Worm (Caenorhabditis elegans) whole organism, L4 larva: ENCODE data around the gene sre-24.

ENCODE experiments used
- F44E2.7 ChIP-seq: fragments of 200-800 bp; sonication (Bioruptor generic); IDR thresholded peaks from 2 replicates; pipeline ENCODE4 v2.1.2; 2022; ENCODE audit warnings: missing genetic modification characterization, missing compliant biosample characterization
- F49E8.2 ChIP-seq: sonication (generic microtip); optimal IDR thresholded peaks from 2 replicates; lab custom pipeline; 2016; ENCODE audit warnings: missing compliant biosample characterization, mild to moderate bottlenecking, missing genetic modification characterization, borderline replicate concordance
- R02D3.7 ChIP-seq: fragments of 150-350 bp; sonication (generic microtip); optimal IDR thresholded peaks from 3 replicates; lab custom pipeline; 2014; ENCODE audit warnings: missing biosample characterization, missing genetic modification characterization
- T20F7.1 ChIP-seq: fragments of 200-800 bp; sonication (Bioruptor generic); optimal IDR thresholded peaks from 2 replicates; lab custom pipeline; 2018; ENCODE audit warnings: mild to moderate bottlenecking, missing genetic modification characterization, missing compliant biosample characterization
- T26A8.4 ChIP-seq: fragments of 200-800 bp; sonication (Bioruptor generic); IDR thresholded peaks from 2 replicates; pipeline ENCODE4 v1.3.6; 2022; ENCODE audit warnings: missing genetic modification characterization, missing compliant biosample characterization
- arid-1 ChIP-seq: fragments of 200-800 bp; sonication (Bioruptor generic); conservative IDR thresholded peaks from 2 replicates; pipeline ENCODE4 v1.3.6; 2022; ENCODE audit warnings: missing genetic modification reagents, missing genetic modification characterization, missing compliant biosample characterization
- ceh-44 ChIP-seq: fragments of 200-800 bp; sonication (Bioruptor generic); IDR thresholded peaks from 2 replicates; pipeline ENCODE4 v1.3.6; 2022; ENCODE audit warnings: missing genetic modification reagents, missing genetic modification characterization, missing compliant biosample characterization
- ceh-62 ChIP-seq: sonication (generic microtip); optimal IDR thresholded peaks from 2 replicates; lab custom pipeline; 2017; ENCODE audit warnings: missing biosample characterization, missing genetic modification characterization
- daf-12 ChIP-seq: fragments of 150-350 bp; optimal IDR thresholded peaks from 2 replicates; lab custom pipeline; 2014; ENCODE audit warnings: missing biosample characterization, missing genetic modification reagents, missing genetic modification characterization
- daf-16 ChIP-seq, 3 experiments: sonication (generic microtip); optimal IDR thresholded peaks; 2 replicates each; lab custom pipeline; 2016 to 2017; ENCODE audit warnings: missing genetic modification characterization in 3 of 3, missing genetic modification reagents in 3 of 3, mild to moderate bottlenecking in 2 of 3, missing compliant biosample characterization in 2 of 3, missing biosample characterization in 1 of 3, moderate library complexity in 1 of 3
- daf-8 ChIP-seq: fragments of 200-800 bp; sonication (Bioruptor generic); IDR thresholded peaks from 2 replicates; pipeline ENCODE4 v1.3.6; 2022; ENCODE audit warnings: missing genetic modification characterization, missing compliant biosample characterization
- dmd-6 ChIP-seq: fragments of 200-800 bp; sonication (Bioruptor generic); IDR thresholded peaks from 2 replicates; pipeline ENCODE4 v1.3.6; 2022; ENCODE audit warnings: missing genetic modification reagents, missing genetic modification characterization, missing compliant biosample characterization
- dpl-1 ChIP-seq: fragments of 150-350 bp; optimal IDR thresholded peaks from 2 replicates; lab custom pipeline; 2014; ENCODE audit warnings: missing biosample characterization, missing genetic modification reagents, missing genetic modification characterization
- dve-1 ChIP-seq: sonication (generic microtip); optimal IDR thresholded peaks from 2 replicates; lab custom pipeline; 2017; ENCODE audit warnings: antibody characterized with exemption, mild to moderate bottlenecking, missing genetic modification characterization, missing compliant biosample characterization; ENCODE audit not compliant: insufficient read depth
- gei-8 ChIP-seq: fragments of 200-800 bp; sonication (Bioruptor generic); optimal IDR thresholded peaks from 2 replicates; lab custom pipeline; 2018; ENCODE audit warnings: mild to moderate bottlenecking, missing genetic modification characterization, missing compliant biosample characterization
- hlh-11 ChIP-seq: fragments of 200-800 bp; sonication (Bioruptor generic); optimal IDR thresholded peaks from 2 replicates; lab custom pipeline; 2018; ENCODE audit warnings: mild to moderate bottlenecking, missing genetic modification characterization, missing compliant biosample characterization
- jun-1 ChIP-seq: fragments of 150-350 bp; optimal IDR thresholded peaks from 2 replicates; lab custom pipeline; 2014; ENCODE audit warnings: missing biosample characterization, missing genetic modification reagents, missing genetic modification characterization
- lim-7 ChIP-seq: fragments of 200-800 bp; sonication (Bioruptor generic); IDR thresholded peaks from 2 replicates; pipeline ENCODE4 v1.3.6; 2022; ENCODE audit warnings: missing genetic modification characterization, missing compliant biosample characterization
- mdt-29 ChIP-seq: fragments of 200-800 bp; sonication (Bioruptor generic); IDR thresholded peaks from 2 replicates; pipeline ENCODE4 v1.3.6; 2022; ENCODE audit warnings: missing genetic modification reagents, missing genetic modification characterization, missing compliant biosample characterization
- mep-1 ChIP-seq: fragments of 150-350 bp; sonication (generic microtip); optimal IDR thresholded peaks from 3 replicates; lab custom pipeline; 2014; ENCODE audit warnings: missing biosample characterization, missing genetic modification characterization
- nhr-102 ChIP-seq: sonication (generic microtip); optimal IDR thresholded peaks from 2 replicates; lab custom pipeline; 2016; ENCODE audit warnings: mild to moderate bottlenecking, missing genetic modification characterization, moderate library complexity, missing compliant biosample characterization
- nhr-237 ChIP-seq: sonication (generic microtip); optimal IDR thresholded peaks from 2 replicates; lab custom pipeline; 2017; ENCODE audit warnings: missing biosample characterization, missing genetic modification characterization
- nhr-28 ChIP-seq: fragments of 150-350 bp; optimal IDR thresholded peaks from 2 replicates; lab custom pipeline; 2014; ENCODE audit warnings: missing biosample characterization, missing genetic modification characterization
- nhr-41 ChIP-seq: fragments of 200-800 bp; sonication (Bioruptor generic); IDR thresholded peaks from 2 replicates; pipeline ENCODE4 v1.3.6; 2022; ENCODE audit warnings: missing genetic modification reagents, missing genetic modification characterization, missing compliant biosample characterization
- nhr-6 ChIP-seq: fragments of 150-350 bp; optimal IDR thresholded peaks from 2 replicates; lab custom pipeline; 2014; ENCODE audit warnings: missing biosample characterization, missing genetic modification characterization
- php-3 ChIP-seq: fragments of 200-800 bp; sonication (Bioruptor generic); IDR thresholded peaks from 2 replicates; pipeline ENCODE4 v1.3.6; 2022; ENCODE audit warnings: missing genetic modification reagents, missing genetic modification characterization, missing compliant biosample characterization
- pqm-1 ChIP-seq: sonication (generic microtip); optimal IDR thresholded peaks from 2 replicates; lab custom pipeline; 2017; ENCODE audit warnings: missing biosample characterization, missing genetic modification characterization
- snpc-1.2 ChIP-seq: fragments of 200-800 bp; sonication (Bioruptor generic); IDR thresholded peaks from 2 replicates; pipeline ENCODE4 v1.3.6; 2022; ENCODE audit warnings: missing genetic modification reagents, missing genetic modification characterization, missing compliant biosample characterization
- spr-1 ChIP-seq: sonication (generic microtip); optimal IDR thresholded peaks from 2 replicates; lab custom pipeline; 2016; ENCODE audit warnings: mild to moderate bottlenecking, missing genetic modification characterization, missing compliant biosample characterization
- spr-3 ChIP-seq: fragments of 200-800 bp; sonication (Bioruptor generic); optimal IDR thresholded peaks from 2 replicates; lab custom pipeline; 2018; ENCODE audit warnings: mild to moderate bottlenecking, missing genetic modification characterization, missing compliant biosample characterization
- tag-97 ChIP-seq: fragments of 200-800 bp; sonication (Bioruptor generic); IDR thresholded peaks from 2 replicates; pipeline ENCODE4 v1.3.6; 2022; ENCODE audit warnings: missing genetic modification characterization, missing compliant biosample characterization
- tra-1 ChIP-seq: fragments of 200-800 bp; sonication (Bioruptor generic); IDR thresholded peaks from 2 replicates; pipeline ENCODE4 v1.3.6; 2022; ENCODE audit warnings: missing genetic modification reagents, missing genetic modification characterization, missing compliant biosample characterization
- unc-39 ChIP-seq: sonication (generic microtip); optimal IDR thresholded peaks from 2 replicates; lab custom pipeline; 2017; ENCODE audit warnings: missing biosample characterization, missing genetic modification characterization
- unc-62 ChIP-seq, 3 experiments: fragments of 150-350 bp in 1 of 3; sonication (generic microtip); optimal IDR thresholded peaks in 2 of 3; peaks in 1 of 3; 1 replicate in 1 of 3; 2 replicates in 2 of 3; lab custom pipeline; 2014 to 2017; ENCODE audit warnings: missing biosample characterization in 3 of 3, missing genetic modification characterization in 3 of 3, missing genetic modification reagents in 3 of 3, missing genotype in 1 of 3
- zfp-3 ChIP-seq: fragments of 200-800 bp; sonication (Bioruptor generic); conservative IDR thresholded peaks from 2 replicates; pipeline ENCODE4 v1.3.6; 2022; ENCODE audit warnings: missing genetic modification reagents, missing genetic modification characterization, missing compliant biosample characterization
- zip-2 ChIP-seq: fragments of 150-350 bp; optimal IDR thresholded peaks from 2 replicates; lab custom pipeline; 2014; ENCODE audit warnings: missing biosample characterization, missing genetic modification characterization
- ztf-11 ChIP-seq: fragments of 150-350 bp; optimal IDR thresholded peaks from 2 replicates; lab custom pipeline; 2014; ENCODE audit warnings: missing biosample characterization, missing genetic modification characterization
- ztf-7 ChIP-seq: fragments of 150-350 bp; optimal IDR thresholded peaks from 2 replicates; lab custom pipeline; 2014; ENCODE audit warnings: missing biosample characterization, missing genetic modification characterization

sre-24 gene

ce11 chrV:2871754-2872504 is 12.6 kb upstream of the sre-24 start (continued):
- TF ChIP-seq dpl-1 (GFP tag; lab: Kevin White, UChicago) (no peak), spr-3 (GFP tag; lab: Kevin White, UChicago) (no peak), snpc-1.2 (no peak), gei-8 (GFP tag; lab: Kevin White, UChicago) (no peak), zfp-3 (GFP tag; lab: Robert Waterston, UW) (no peak; the same call in 1 of the 2 replicates), T26A8.4 (peak; percentile 31; the same call in 1 of the 2 replicates), daf-8 (GFP tag; lab: Robert Waterston, UW) (no peak), R02D3.7 (no peak), unc-39 (tag; lab: Kevin White, UChicago) (no peak), F49E8.2 (tag; lab: Kevin White, UChicago) (no peak), mdt-29 (no peak), nhr-237 (tag; lab: Kevin White, UChicago) (no peak), tra-1 (peak; percentile 42; the same call in 1 of the 2 replicates), jun-1 (tag; lab: Kevin White, UChicago) (no peak), nhr-28 (no peak)

- TF ChIP-seq F44E2.7 (GFP tag; lab: Robert Waterston, UW) (0 out of 2 replicates have a peak, but pooled peaks have one; percentile 18), ceh-44 (GFP tag; lab: Robert Waterston, UW) (no peak), nhr-41 (no peak), arid-1 (GFP tag; lab: Robert Waterston, UW) (no peak), nhr-102 (tag; lab: Kevin White, UChicago) (peak; percentile 17), unc-62 (GFP tag; optimal IDR thresholded peaks at IDR 0.05 in 1 of 2; lab: Kevin White, UChicago) (peak in 1 of 2 experiments; percentile 88), unc-62 (tag; optimal IDR thresholded peaks at IDR 0.05; lab: Kevin White, UChicago) (no peak), daf-12 (no peak), zip-2 (tag; lab: Kevin White, UChicago) (no peak), ztf-7 (tag; lab: Kevin White, UChicago) (no peak), ztf-11 (no peak), ceh-62 (no peak), T20F7.1 (GFP tag; lab: Kevin White, UChicago) (no peak), pqm-1 (tag; lab: Kevin White, UChicago) (no peak)
These were observed 11.6 kb upstream of the sre-24 start for ce11 chrV:2872947-2873346.

ce11 chrV:2875422-2875821 is 9.1 kb upstream of the sre-24 start, which contains the start of gene folt-2:
Gene folt-2, minus strand, starts transcription at chrV:2875600.
- TF ChIP-seq dve-1 (peak; percentile 74), pqm-1 (tag; lab: Kevin White, UChicago) (peak; percentile 25), nhr-6 (tag; lab: Kevin White, UChicago) (no peak), dmd-6 (GFP tag; lab: Robert Waterston, UW) (peak; percentile 72), hlh-11 (tag; lab: Kevin White, UChicago) (peak; percentile 37), daf-16 (GFP tag; optimal IDR thresholded peaks at IDR 0.05; lab: Kevin White, UChicago) (no peak), daf-16 (tag; optimal IDR thresholded peaks at IDR 0.05; lab: Kevin White, UChicago) (peak; percentile 48), tra-1 (no peak), spr-1 (tag; lab: Kevin White, UChicago) (no peak), php-3 (peak; percentile 56; the same call in 1 of the 2 replicates), ceh-44 (GFP tag; lab: Robert Waterston, UW) (no peak), lim-7 (no peak), mep-1 (tag; lab: Kevin White, UChicago) (peak; percentile 16), tag-97 (no peak)
- TF ChIP-seq, all 104 proteins: peak for 7
